Fruit fly (Drosophila melanogaster) whole organism, wandering third instar larva: ENCODE results near the gene CG32075.

Source experiments
- foxo ChIP-seq, 2 experiments: fragments of 200-800 bp; sonication (Bioruptor generic); optimal IDR thresholded peaks; 2 replicates in 1 of 2; 3 replicates in 1 of 2; lab custom pipeline; 2016 to 2017; ENCODE audit warnings: missing biosample characterization in 2 of 2, missing genetic modification characterization in 2 of 2
- fru ChIP-seq: fragments of 200-800 bp; sonication (Bioruptor generic); optimal IDR thresholded peaks from 3 replicates; lab custom pipeline; 2016; ENCODE audit warnings: missing biosample characterization, mild to moderate bottlenecking, missing genetic modification characterization
- h ChIP-seq: fragments of 200-800 bp; sonication (Bioruptor generic); optimal IDR thresholded peaks from 3 replicates; lab custom pipeline; 2016; ENCODE audit warnings: missing biosample characterization, mild to moderate bottlenecking, missing genetic modification characterization
- jim ChIP-seq: fragments of 175-275, 200-325 bp; sonication (Bioruptor generic); optimal IDR thresholded peaks from 2 replicates; lab custom pipeline; 2016; ENCODE audit warnings: missing biosample characterization, mild to moderate bottlenecking, missing genetic modification characterization
- pan ChIP-seq: fragments of >200 bp; optimal IDR thresholded peaks from 2 replicates; lab custom pipeline; 2017

DNA sequence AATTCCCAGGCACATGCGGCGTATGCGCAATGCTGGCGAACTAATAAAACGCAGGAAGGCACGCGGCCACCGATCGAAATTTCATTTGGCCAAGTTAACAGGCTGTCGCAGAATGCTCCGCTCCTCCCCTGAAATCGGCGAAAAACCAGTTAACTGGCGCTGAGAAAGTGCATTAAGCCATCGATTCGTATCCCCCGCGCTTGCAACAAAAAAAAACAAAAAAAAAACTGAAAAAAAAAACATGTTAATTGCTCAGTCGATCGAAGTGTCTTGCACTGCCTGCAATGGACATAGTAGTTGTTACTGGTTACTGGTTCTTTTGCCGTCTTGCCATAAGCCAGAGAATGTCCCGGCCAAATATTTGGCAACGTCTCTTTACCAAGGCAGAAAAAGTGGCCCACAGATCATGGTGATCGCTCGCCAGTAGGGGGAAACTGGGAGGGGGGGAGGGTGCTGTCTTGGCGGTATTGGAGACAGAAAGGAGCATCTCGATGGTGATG is 11.9 kb downstream of the CG32075 start:
- TF ChIP-seq h (GFP tag; lab: Kevin White, UChicago) = no peak
- no peak for TF ChIP-seq jim
- TF ChIP-seq fru = peak; percentile 4
- no peak for TF ChIP-seq foxo (GFP tag; optimal IDR thresholded peaks at IDR 0.05; lab: Kevin White, UChicago)
- no peak for TF ChIP-seq pan (lab: Kevin White, UChicago)
